Fruit fly (Drosophila melanogaster): ENCODE data around the gene v.

dm6 chrX:10905047-10905446 is 18.7 kb upstream of the v start:
- TF ChIP-seq EcR (GFP tag; optimal IDR thresholded peaks at IDR 0.05) (no peak), usp (GFP tag; optimal IDR thresholded peaks at IDR 0.05) (no peak)

Data from whole organism.